Fruit fly (Drosophila melanogaster): ENCODE results near the gene Rpn13R.

Gene Rpn13R

dm6 chrX:5084146-5085085 lies 47.3 kb upstream of the Rpn13R start, which contains the start of gene CG32767 (continued):
- TF ChIP-seq trem (tag; optimal IDR thresholded peaks at IDR 0.05) = peak; percentile 48
- TF ChIP-seq p53 (GFP tag; optimal IDR thresholded peaks at IDR 0.05) = peak; percentile 12
- TF ChIP-seq CG4328 (GFP tag; optimal IDR thresholded peaks at IDR 0.05) = no peak
- TF ChIP-seq CG12659 (GFP tag; optimal IDR thresholded peaks at IDR 0.05) = peak; percentile 56
- no peak for TF ChIP-seq fru (optimal IDR thresholded peaks at IDR 0.05)
- peak; percentile 94 for TF ChIP-seq BEAF-32 (GFP tag; optimal IDR thresholded peaks at IDR 0.05)
- TF ChIP-seq chinmo (GFP tag; IDR thresholded peaks at IDR 0.05; ENCODE audit: partially characterized antibody) = peak; percentile 63; the same call in 1 of the 4 replicates
- peak; percentile 15 for TF ChIP-seq CG17829 (tag; optimal IDR thresholded peaks at IDR 0.05)
- 0 out of 2 replicates have a peak, but pooled peaks have one; percentile 18 for TF ChIP-seq lmd (GFP tag; IDR thresholded peaks at IDR 0.05)
- peak; percentile 16 for TF ChIP-seq Max (GFP tag; optimal IDR thresholded peaks at IDR 0.05)
- TF ChIP-seq Drgx (GFP tag; IDR thresholded peaks at IDR 0.05) = 0 out of 2 replicates have a peak, but pooled peaks have one; percentile 5
- TF ChIP-seq HmgZ (tag; optimal IDR thresholded peaks at IDR 0.05) = peak; percentile 20
- peak; percentile 40 for TF ChIP-seq unpg (GFP tag; optimal IDR thresholded peaks at IDR 0.05)
- peak; percentile 77 for TF ChIP-seq sna (GFP tag; IDR thresholded peaks at IDR 0.05; ENCODE audit: partially characterized antibody)
- TF ChIP-seq Mes4 (GFP tag; optimal IDR thresholded peaks at IDR 0.05) = peak; percentile 31
- TF ChIP-seq CHES-1-like (GFP tag; optimal IDR thresholded peaks at IDR 0.05) = peak; percentile 52
- no peak for TF ChIP-seq CG16815 (GFP tag; optimal IDR thresholded peaks at IDR 0.05)
- peak; percentile 21 for TF ChIP-seq CG8089 (GFP tag; optimal IDR thresholded peaks at IDR 0.05)
- peak; percentile 14; the same call in 1 of the 2 replicates for TF ChIP-seq vvl (GFP tag; IDR thresholded peaks at IDR 0.05)
- TF ChIP-seq cg (GFP tag; optimal IDR thresholded peaks at IDR 0.05) = peak; percentile 87
- TF ChIP-seq CG18262 (tag; optimal IDR thresholded peaks at IDR 0.05) = peak; percentile 15
- peak; percentile 21 for TF ChIP-seq Dad (GFP tag; optimal IDR thresholded peaks at IDR 0.05)
- TF ChIP-seq CG13624 (GFP tag; optimal IDR thresholded peaks at IDR 0.05) = peak; percentile 37
- TF ChIP-seq hbn (GFP tag; IDR thresholded peaks at IDR 0.05; ENCODE audit: partially characterized antibody) = peak; percentile 76
- no peak for TF ChIP-seq ro (GFP tag; IDR thresholded peaks at IDR 0.05)
- no peak for TF ChIP-seq CG10209 (GFP tag; optimal IDR thresholded peaks at IDR 0.05)
- no peak for TF ChIP-seq br (optimal IDR thresholded peaks at IDR 0.05)
- no peak for TF ChIP-seq CG13296 (GFP tag; optimal IDR thresholded peaks at IDR 0.05)
- TF ChIP-seq Lpt (GFP tag; optimal IDR thresholded peaks at IDR 0.05) = no peak
- TF ChIP-seq fu2 (GFP tag; optimal IDR thresholded peaks at IDR 0.05) = peak; percentile 16
- no peak for TF ChIP-seq salm (tag; optimal IDR thresholded peaks at IDR 0.05)
- no peak for TF ChIP-seq tap (tag; optimal IDR thresholded peaks at IDR 0.05)
- peak; percentile 68 for TF ChIP-seq CG9932 (GFP tag; IDR thresholded peaks at IDR 0.05)
- TF ChIP-seq gro (GFP tag; optimal IDR thresholded peaks at IDR 0.05) = peak; percentile 57
- TF ChIP-seq sob (GFP tag; IDR thresholded peaks at IDR 0.05) = peak; percentile 31; the same call in 1 of the 2 replicates
- TF ChIP-seq Myb (GFP tag; optimal IDR thresholded peaks at IDR 0.05) = peak; percentile 97
- TF ChIP-seq Doc3 (GFP tag; IDR thresholded peaks at IDR 0.05; ENCODE audit: partially characterized antibody) = peak; percentile 81
- peak; percentile 50 for TF ChIP-seq maf-S (GFP tag; optimal IDR thresholded peaks at IDR 0.05)
- peak; percentile 38 for TF ChIP-seq CG1233 (GFP tag; optimal IDR thresholded peaks at IDR 0.05)
- no peak for TF ChIP-seq CG3726 (GFP tag; IDR thresholded peaks at IDR 0.05)
- peak; percentile 84 for TF ChIP-seq CG14860 (GFP tag; IDR thresholded peaks at IDR 0.05; ENCODE audit: partially characterized antibody)
- TF ChIP-seq peb (GFP tag; IDR thresholded peaks at IDR 0.05) = no peak
- peak; percentile 53 for TF ChIP-seq CG16863 (GFP tag; optimal IDR thresholded peaks at IDR 0.05)
- peak; percentile 15 for TF ChIP-seq pum (GFP tag; optimal IDR thresholded peaks at IDR 0.05)
- peak; percentile 62 for TF ChIP-seq HmgD (GFP tag; optimal IDR thresholded peaks at IDR 0.05)
- no peak for TF ChIP-seq ab (GFP tag; optimal IDR thresholded peaks at IDR 0.05)
- peak; percentile 32 for TF ChIP-seq nmo (GFP tag; optimal IDR thresholded peaks at IDR 0.05)
- TF ChIP-seq dm (GFP tag; optimal IDR thresholded peaks at IDR 0.05) = peak; percentile 32
- TF ChIP-seq CG7928 (GFP tag; optimal IDR thresholded peaks at IDR 0.05) = no peak
